Fruit fly (Drosophila melanogaster) whole organism, pupa: Measurements from ENCODE around the gene CG33263.

ENCODE experiments used
- CG10348 ChIP-seq: fragments of 200-800 bp; sonication (Bioruptor generic); IDR thresholded peaks from 2 replicates; pipeline ENCODE4 v1.3.6; 2022; ENCODE audit warnings: missing biosample characterization, missing genetic modification characterization
- CG12605 ChIP-seq: fragments of 200-800 bp; sonication (Bioruptor generic); IDR thresholded peaks from 2 replicates; pipeline ENCODE4 v1.3.6; 2022; ENCODE audit warnings: missing biosample characterization, missing genetic modification characterization
- CG13204 ChIP-seq: fragments of 200-800 bp; sonication (Bioruptor generic); optimal IDR thresholded peaks from 2 replicates; lab custom pipeline; 2018; ENCODE audit warnings: missing biosample characterization, mild to moderate bottlenecking, missing genetic modification characterization, moderate library complexity
- CG14655 ChIP-seq: fragments of 200-800 bp; sonication (Bioruptor generic); optimal IDR thresholded peaks from 3 replicates; lab custom pipeline; 2017; ENCODE audit warnings: mild to moderate bottlenecking, missing biosample characterization, missing genetic modification reagents, missing genetic modification characterization
- CG15710 ChIP-seq: fragments of 200-800 bp; sonication (Bioruptor generic); optimal IDR thresholded peaks from 2 replicates; lab custom pipeline; 2018; ENCODE audit warnings: missing biosample characterization, mild to moderate bottlenecking, missing genetic modification characterization, moderate library complexity
- CG17806 ChIP-seq: fragments of 200-800 bp; sonication (Bioruptor generic); optimal IDR thresholded peaks from 2 replicates; lab custom pipeline; 2018; ENCODE audit warnings: missing biosample characterization, mild to moderate bottlenecking, missing genetic modification characterization, moderate library complexity
- CG32121 ChIP-seq: fragments of 200-800 bp; sonication (Bioruptor generic); IDR thresholded peaks from 2 replicates; pipeline ENCODE4 v1.3.6; 2022; ENCODE audit warnings: missing biosample characterization, missing genetic modification characterization
- CG34367 ChIP-seq: fragments of 200-800 bp; sonication (Bioruptor generic); optimal IDR thresholded peaks from 2 replicates; lab custom pipeline; 2018; ENCODE audit warnings: missing biosample characterization, mild to moderate bottlenecking, missing genetic modification characterization
- CG4496 ChIP-seq: fragments of 200-800 bp; sonication (Bioruptor generic); IDR thresholded peaks from 3 replicates; pipeline ENCODE4 v1.3.6; 2022; ENCODE audit warnings: missing biosample characterization, missing genetic modification characterization
- CG8159 ChIP-seq: fragments of 200-800 bp; sonication (Bioruptor generic); optimal IDR thresholded peaks from 3 replicates; lab custom pipeline; 2018; ENCODE audit warnings: missing biosample characterization, mild to moderate bottlenecking, missing genetic modification characterization, moderate library complexity
- CG8301 ChIP-seq: fragments of 200-800 bp; sonication (Bioruptor generic); optimal IDR thresholded peaks from 2 replicates; lab custom pipeline; 2018; ENCODE audit warnings: missing biosample characterization, mild to moderate bottlenecking, missing genetic modification characterization
- CG9948 ChIP-seq: fragments of 200-800 bp; sonication (Bioruptor generic); optimal IDR thresholded peaks from 2 replicates; lab custom pipeline; 2018; ENCODE audit warnings: missing biosample characterization, mild to moderate bottlenecking, missing genetic modification characterization, moderate library complexity
- D1 ChIP-seq: fragments of 200-800 bp; sonication (Bioruptor generic); optimal IDR thresholded peaks from 2 replicates; lab custom pipeline; 2018; ENCODE audit warnings: missing biosample characterization, mild to moderate bottlenecking, missing genetic modification characterization, moderate library complexity
- EcR ChIP-seq: fragments of 200-800 bp; sonication (Bioruptor generic); optimal IDR thresholded peaks from 3 replicates; lab custom pipeline; 2019; ENCODE audit warnings: missing biosample characterization, missing genetic modification characterization, mild to moderate bottlenecking, moderate library complexity, missing genetic modification reagents
- Ets98B ChIP-seq: fragments of 200-800 bp; sonication (Bioruptor generic); IDR thresholded peaks from 2 replicates; pipeline ENCODE4 v1.3.6; 2022; ENCODE audit warnings: missing biosample characterization, missing genetic modification characterization
- Pif1A ChIP-seq: fragments of 200-800 bp; sonication (Bioruptor generic); optimal IDR thresholded peaks from 3 replicates; lab custom pipeline; 2016; ENCODE audit warnings: missing biosample characterization, missing genetic modification characterization
- Pif1B ChIP-seq: fragments of 200-800 bp; sonication (Bioruptor generic); optimal IDR thresholded peaks from 3 replicates; lab custom pipeline; 2016; ENCODE audit warnings: missing biosample characterization, missing genetic modification characterization
- Snoo ChIP-seq: fragments of 200-800 bp; sonication (Bioruptor generic); optimal IDR thresholded peaks from 3 replicates; lab custom pipeline; 2017; ENCODE audit warnings: missing biosample characterization, mild to moderate bottlenecking, missing genetic modification characterization, inconsistent platforms
- fd96Ca ChIP-seq: fragments of 200-800 bp; sonication (Bioruptor generic); IDR thresholded peaks from 3 replicates; pipeline ENCODE4 v1.3.6; 2022; ENCODE audit warnings: missing biosample characterization, missing genetic modification characterization
- gl ChIP-seq: fragments of 200-800 bp; sonication (Bioruptor generic); optimal IDR thresholded peaks from 2 replicates; lab custom pipeline; 2018; ENCODE audit warnings: missing biosample characterization, mild to moderate bottlenecking, missing genetic modification characterization
- rn ChIP-seq: fragments of 200-800 bp; sonication (Bioruptor generic); IDR thresholded peaks from 2 replicates; pipeline ENCODE4 v1.3.6; 2022; ENCODE audit warnings: missing biosample characterization, missing genetic modification characterization

The CG33263 gene

dm6 chr3L:13435170-13435727 is 11.3 kb upstream of the CG33263 start, which contains the start of gene CG10713:
CG10713 (minus strand) TSS chr3L:13435229.
- no peak for TF ChIP-seq EcR (GFP tag; lab: Kevin White, UChicago)
- TF ChIP-seq CG9948 (tag; lab: Kevin White, UChicago) = no peak
- peak; percentile 89 for TF ChIP-seq CG4496
- TF ChIP-seq Pif1A = peak; percentile 64
- TF ChIP-seq Snoo = peak; percentile 4
- TF ChIP-seq CG13204 (GFP tag; lab: Kevin White, UChicago) = peak; percentile 67
- no peak for TF ChIP-seq CG17806
- peak; percentile 35 for TF ChIP-seq CG34367 (tag; lab: Kevin White, UChicago)
- TF ChIP-seq D1 (tag; lab: Kevin White, UChicago) = no peak
- TF ChIP-seq CG15710 = no peak
- peak; percentile 46 for TF ChIP-seq CG8159
- TF ChIP-seq rn (GFP tag; lab: Robert Waterston, UW) = peak; percentile 46; the same call in 1 of the 2 replicates
- TF ChIP-seq Pif1B (GFP tag; lab: Kevin White, UChicago) = peak; percentile 57
- peak; percentile 77 for TF ChIP-seq Ets98B
- TF ChIP-seq CG32121 = peak; percentile 77
- TF ChIP-seq CG8301 (tag; lab: Kevin White, UChicago) = peak; percentile 68
- TF ChIP-seq gl = peak; percentile 70
- TF ChIP-seq CG12605 (GFP tag; lab: Robert Waterston, UW) = peak; percentile 84
- TF ChIP-seq CG10348 = no peak
- no peak; the same call in 1 of the 3 replicates for TF ChIP-seq fd96Ca (GFP tag; lab: Robert Waterston, UW)
- peak; percentile 72 for TF ChIP-seq CG14655 (GFP tag; lab: Kevin White, UChicago)

dm6 chr3L:13433522-13433921 is 9.6 kb upstream of the CG33263 start:
- TF ChIP-seq CG4496 (no peak), CG8301 (tag; lab: Kevin White, UChicago) (no peak), rn (GFP tag; lab: Robert Waterston, UW) (no peak), gl (no peak), CG9948 (tag; lab: Kevin White, UChicago) (no peak), CG34367 (tag; lab: Kevin White, UChicago) (no peak), Snoo (no peak), CG15710 (no peak)

- TF ChIP-seq Pif1B (GFP tag; lab: Kevin White, UChicago) (no peak), CG8159 (no peak), CG9948 (tag; lab: Kevin White, UChicago) (no peak), Snoo (no peak)
Measured at dm6 chr3L:13432791-13433190, 8.8 kb upstream of the CG33263 start.

dm6 chr3L:13430171-13430570 is 6.2 kb upstream of the CG33263 start:
- TF ChIP-seq CG34367 (tag; lab: Kevin White, UChicago) (no peak), EcR (GFP tag; lab: Kevin White, UChicago) (no peak), Pif1B (GFP tag; lab: Kevin White, UChicago) (no peak), CG17806 (no peak), CG13204 (GFP tag; lab: Kevin White, UChicago) (no peak), CG32121 (no peak), CG10348 (no peak), fd96Ca (GFP tag; lab: Robert Waterston, UW) (no peak), Ets98B (no peak), CG15710 (no peak), CG14655 (GFP tag; lab: Kevin White, UChicago) (no peak)

dm6 chr3L:13426573-13426972 is 2.6 kb upstream of the CG33263 start, which contains the start of gene CG14105:
CG14105 (minus strand) TSS chr3L:13426673.
- no peak for TF ChIP-seq Pif1A
- no peak for TF ChIP-seq rn (GFP tag; lab: Robert Waterston, UW)
- no peak for TF ChIP-seq CG17806
- no peak for TF ChIP-seq CG13204 (GFP tag; lab: Kevin White, UChicago)
- no peak for TF ChIP-seq CG14655 (GFP tag; lab: Kevin White, UChicago)
- no peak for TF ChIP-seq CG8301 (tag; lab: Kevin White, UChicago)
- TF ChIP-seq CG32121 = no peak
- no peak for TF ChIP-seq CG10348
- no peak for TF ChIP-seq Ets98B
- no peak for TF ChIP-seq CG12605 (GFP tag; lab: Robert Waterston, UW)
- TF ChIP-seq fd96Ca (GFP tag; lab: Robert Waterston, UW) = no peak
- no peak for TF ChIP-seq Snoo
- no peak for TF ChIP-seq EcR (GFP tag; lab: Kevin White, UChicago)
- TF ChIP-seq Pif1B (GFP tag; lab: Kevin White, UChicago) = no peak
- TF ChIP-seq CG8159 = no peak
- TF ChIP-seq gl = no peak
- TF ChIP-seq CG34367 (tag; lab: Kevin White, UChicago) = no peak
- no peak for TF ChIP-seq D1 (tag; lab: Kevin White, UChicago)

dm6 chr3L:13425571-13425970 is 1.6 kb upstream of the CG33263 start, which contains the start of gene CG14106:
CG14106 (minus strand) TSS chr3L:13425671.
- TF ChIP-seq CG9948 (tag; lab: Kevin White, UChicago) (no peak), gl (no peak), CG32121 (no peak), CG4496 (no peak), D1 (tag; lab: Kevin White, UChicago) (no peak), CG10348 (no peak), Snoo (no peak), rn (GFP tag; lab: Robert Waterston, UW) (no peak), CG14655 (GFP tag; lab: Kevin White, UChicago) (no peak), CG13204 (GFP tag; lab: Kevin White, UChicago) (no peak), CG17806 (no peak), CG34367 (tag; lab: Kevin White, UChicago) (no peak), fd96Ca (GFP tag; lab: Robert Waterston, UW) (no peak), Pif1B (GFP tag; lab: Kevin White, UChicago) (no peak), EcR (GFP tag; lab: Kevin White, UChicago) (no peak), CG8159 (no peak), Pif1A (no peak), Ets98B (no peak), CG8301 (tag; lab: Kevin White, UChicago) (no peak), CG15710 (no peak)
